Fruit fly (Drosophila melanogaster) Kc167 (cell line): Measurements from ENCODE around the gene Plp.

ENCODE experiments used
- Myc ChIP-seq: fragments of >200 bp; optimal IDR thresholded peaks from 2 replicates; lab custom pipeline; 2017; ENCODE audit warnings: missing external identifiers
- Sin3A ChIP-seq: fragments of >200 bp; optimal IDR thresholded peaks from 2 replicates; lab custom pipeline; 2018; ENCODE audit warnings: missing external identifiers
- h ChIP-seq: fragments of >200 bp; optimal IDR thresholded peaks from 3 replicates; lab custom pipeline; 2018; ENCODE audit warnings: missing external identifiers
- insv ChIP-seq: fragments of >200 bp; optimal IDR thresholded peaks from 3 replicates; lab custom pipeline; 2018; ENCODE audit warnings: missing external identifiers
- psq ChIP-seq: fragments of >200 bp; optimal IDR thresholded peaks from 2 replicates; lab custom pipeline; 2017; ENCODE audit warnings: missing external identifiers
- ttk ChIP-seq: sonication (Bioruptor generic); optimal IDR thresholded peaks from 2 replicates; lab custom pipeline; 2017; ENCODE audit warnings: missing external identifiers

Plp gene

DNA sequence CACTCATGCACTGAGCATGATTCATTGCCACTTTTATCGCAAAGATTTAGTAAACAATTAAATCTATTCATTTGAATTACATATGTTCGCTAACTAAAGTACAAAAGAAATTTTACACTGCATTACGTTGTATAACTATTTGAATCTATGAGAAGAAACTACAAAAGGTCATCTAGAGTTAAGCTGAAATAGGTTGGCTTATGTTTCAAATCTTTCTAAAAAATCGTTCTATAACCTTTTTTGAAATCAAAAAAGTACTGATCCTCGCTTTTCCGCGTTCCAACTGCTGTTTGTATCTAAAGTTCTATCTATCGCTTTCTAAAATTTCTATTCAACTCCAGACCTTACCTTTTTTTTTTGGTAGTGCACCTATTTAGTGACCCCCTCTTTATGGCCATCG lies 31.2 kb upstream of the Plp start:
- TF ChIP-seq ttk (lab: Kevin White, UChicago) = no peak
- TF ChIP-seq Sin3A (lab: Kevin White, UChicago) = no peak
- TF ChIP-seq insv (lab: Kevin White, UChicago) = no peak
- no peak for TF ChIP-seq psq (lab: Kevin White, UChicago)
- no peak for TF ChIP-seq Myc (lab: Kevin White, UChicago)
- no peak for TF ChIP-seq h (lab: Kevin White, UChicago)

- TF ChIP-seq insv (lab: Kevin White, UChicago) = no peak
- no peak for TF ChIP-seq ttk (lab: Kevin White, UChicago)
- TF ChIP-seq h (lab: Kevin White, UChicago) = no peak
- no peak for TF ChIP-seq Myc (lab: Kevin White, UChicago)
- TF ChIP-seq Sin3A (lab: Kevin White, UChicago) = no peak
- TF ChIP-seq psq (lab: Kevin White, UChicago) = no peak
Measured at dm6 chr3L:15125077-15125652, 30.6 kb upstream of the Plp start, which contains the start of gene CG16959. CG16959 (minus strand) TSS chr3L:15125321.

- TF ChIP-seq insv (lab: Kevin White, UChicago) = no peak
- no peak for TF ChIP-seq h (lab: Kevin White, UChicago)
Measured at dm6 chr3L:15123736-15124135, 29.2 kb upstream of the Plp start.

DNA sequence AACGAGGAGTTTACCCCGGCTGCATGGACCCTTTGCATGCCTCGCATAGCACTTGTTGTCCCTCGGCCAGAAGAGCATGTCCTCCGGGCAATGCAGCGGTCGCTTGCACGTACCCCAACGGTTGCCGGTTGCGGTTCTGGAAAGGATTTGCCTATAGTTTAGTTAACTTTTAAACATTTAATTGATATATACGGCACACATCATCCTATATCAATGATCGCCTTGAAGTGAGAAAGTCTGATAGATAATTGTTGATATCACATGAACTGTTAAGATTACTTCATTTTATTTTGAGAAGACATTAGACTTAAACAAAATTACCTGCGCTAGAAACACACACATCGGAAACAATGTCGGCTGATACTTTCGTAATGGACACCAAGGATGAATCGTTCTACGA lies 26.7 kb upstream of the Plp start, which contains the start of gene CG32847:
CG32847 (plus strand) TSS at position 301 of the 400 bp plus-strand sequence.
- no peak for TF ChIP-seq Sin3A (lab: Kevin White, UChicago)
- TF ChIP-seq insv (lab: Kevin White, UChicago) = no peak
- no peak for TF ChIP-seq ttk (lab: Kevin White, UChicago)
- no peak for TF ChIP-seq psq (lab: Kevin White, UChicago)
- no peak for TF ChIP-seq Myc (lab: Kevin White, UChicago)
- no peak for TF ChIP-seq h (lab: Kevin White, UChicago)

DNA sequence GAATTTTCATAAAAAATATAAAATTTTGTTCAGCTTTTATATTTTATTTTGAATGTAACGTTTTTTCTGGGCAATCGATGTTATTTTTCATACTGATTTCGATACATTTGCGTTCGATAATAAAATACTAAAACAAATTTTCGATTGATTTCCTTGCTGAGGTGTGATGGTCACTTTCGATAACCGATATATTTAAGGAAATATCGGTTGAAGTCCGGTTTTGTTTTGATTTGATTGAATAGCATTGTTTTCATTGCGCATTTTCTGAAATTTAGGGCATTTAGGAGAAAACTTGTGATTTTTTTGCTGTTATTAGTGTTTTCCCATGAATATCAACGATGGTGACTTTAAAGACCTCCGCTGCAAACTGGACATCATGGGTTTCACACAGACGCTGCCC lies 22.0 kb upstream of the Plp start, which contains the start of gene Cep135:
Cep135 (plus strand) TSS at position 202 of the 400 bp plus-strand sequence.
- no peak for TF ChIP-seq psq (lab: Kevin White, UChicago)
- TF ChIP-seq Myc (lab: Kevin White, UChicago) = no peak
- no peak for TF ChIP-seq ttk (lab: Kevin White, UChicago)
- TF ChIP-seq Sin3A (lab: Kevin White, UChicago) = no peak
- no peak for TF ChIP-seq insv (lab: Kevin White, UChicago)
- no peak for TF ChIP-seq h (lab: Kevin White, UChicago)

DNA sequence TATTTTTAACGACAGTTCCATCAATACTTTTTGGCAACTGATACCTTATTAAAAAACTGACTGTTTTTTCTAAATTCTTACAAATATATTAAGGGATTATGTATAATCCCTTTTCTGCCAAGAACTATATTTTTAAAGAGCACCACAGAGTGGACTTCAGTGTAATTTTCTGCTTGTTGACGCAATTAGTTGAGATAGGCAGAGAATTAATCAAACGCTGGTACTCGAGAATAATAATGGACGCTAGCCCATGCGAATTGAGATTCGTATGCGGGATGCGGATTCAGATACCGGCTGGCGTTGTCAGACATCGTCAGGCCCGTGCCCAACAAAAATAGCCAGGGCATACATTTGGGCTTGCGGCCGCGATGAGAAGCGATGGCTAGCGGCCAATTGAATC lies 18.7 kb upstream of the Plp start, which contains the start of gene CG13458:
CG13458 (plus strand) TSS at position 301 of the 400 bp plus-strand sequence.
- TF ChIP-seq ttk (lab: Kevin White, UChicago) (no peak), psq (lab: Kevin White, UChicago) (no peak), Sin3A (lab: Kevin White, UChicago) (no peak), h (lab: Kevin White, UChicago) (no peak), Myc (lab: Kevin White, UChicago) (no peak), insv (lab: Kevin White, UChicago) (no peak)

DNA sequence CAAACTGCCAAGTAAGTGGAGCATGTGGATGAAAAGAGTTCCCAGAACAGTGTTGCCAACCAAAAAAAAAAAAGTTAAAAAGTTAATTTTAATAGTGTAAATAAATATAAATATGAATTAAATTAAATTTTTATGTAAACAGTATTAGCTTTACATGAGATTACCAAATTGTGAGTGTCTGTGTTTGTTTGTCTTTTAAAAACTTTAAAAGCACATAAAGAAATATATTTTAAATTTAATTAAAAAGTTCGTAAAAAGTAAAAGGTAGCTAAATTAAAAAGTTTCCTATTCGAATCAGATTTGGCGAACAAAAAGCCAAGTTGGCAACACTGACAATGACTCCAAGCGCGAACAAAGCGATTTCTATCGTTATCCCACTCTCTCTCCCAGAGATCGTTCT lies 14.4 kb upstream of the Plp start:
- TF ChIP-seq Myc (lab: Kevin White, UChicago) = no peak
- TF ChIP-seq ttk (lab: Kevin White, UChicago) = no peak
- TF ChIP-seq psq (lab: Kevin White, UChicago) = no peak
- TF ChIP-seq Sin3A (lab: Kevin White, UChicago) = no peak
- TF ChIP-seq h (lab: Kevin White, UChicago) = no peak
- no peak for TF ChIP-seq insv (lab: Kevin White, UChicago)

DNA sequence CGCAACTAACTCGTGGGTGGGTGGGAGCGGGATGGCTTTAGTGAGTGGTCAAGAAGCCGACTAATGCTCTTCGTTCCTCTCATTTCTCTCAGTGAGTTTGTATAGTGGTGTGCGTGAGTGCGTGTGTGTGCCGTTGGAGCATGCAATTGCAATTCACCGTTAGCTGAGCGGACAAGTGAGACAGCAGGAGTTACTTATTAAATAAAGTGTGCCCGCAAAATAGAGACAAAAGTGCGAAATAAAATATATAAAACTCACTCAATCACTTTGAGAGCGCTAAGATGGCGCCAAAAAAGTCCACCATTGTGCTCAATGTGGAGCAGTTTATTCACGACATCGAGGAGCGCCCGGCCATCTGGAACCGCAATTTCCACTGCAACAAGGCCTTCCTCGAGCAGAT lies 14.0 kb upstream of the Plp start:
- no peak for TF ChIP-seq Myc (lab: Kevin White, UChicago)
- no peak for TF ChIP-seq Sin3A (lab: Kevin White, UChicago)
- no peak for TF ChIP-seq psq (lab: Kevin White, UChicago)
- no peak for TF ChIP-seq h (lab: Kevin White, UChicago)
- no peak for TF ChIP-seq insv (lab: Kevin White, UChicago)
- TF ChIP-seq ttk (lab: Kevin White, UChicago) = no peak

- TF ChIP-seq psq (lab: Kevin White, UChicago) = no peak
- no peak for TF ChIP-seq h (lab: Kevin White, UChicago)
- no peak for TF ChIP-seq Myc (lab: Kevin White, UChicago)
- TF ChIP-seq ttk (lab: Kevin White, UChicago) = no peak
- TF ChIP-seq insv (lab: Kevin White, UChicago) = no peak
- no peak for TF ChIP-seq Sin3A (lab: Kevin White, UChicago)
Measured at dm6 chr3L:15107776-15108379, 13.4 kb upstream of the Plp start.

DNA sequence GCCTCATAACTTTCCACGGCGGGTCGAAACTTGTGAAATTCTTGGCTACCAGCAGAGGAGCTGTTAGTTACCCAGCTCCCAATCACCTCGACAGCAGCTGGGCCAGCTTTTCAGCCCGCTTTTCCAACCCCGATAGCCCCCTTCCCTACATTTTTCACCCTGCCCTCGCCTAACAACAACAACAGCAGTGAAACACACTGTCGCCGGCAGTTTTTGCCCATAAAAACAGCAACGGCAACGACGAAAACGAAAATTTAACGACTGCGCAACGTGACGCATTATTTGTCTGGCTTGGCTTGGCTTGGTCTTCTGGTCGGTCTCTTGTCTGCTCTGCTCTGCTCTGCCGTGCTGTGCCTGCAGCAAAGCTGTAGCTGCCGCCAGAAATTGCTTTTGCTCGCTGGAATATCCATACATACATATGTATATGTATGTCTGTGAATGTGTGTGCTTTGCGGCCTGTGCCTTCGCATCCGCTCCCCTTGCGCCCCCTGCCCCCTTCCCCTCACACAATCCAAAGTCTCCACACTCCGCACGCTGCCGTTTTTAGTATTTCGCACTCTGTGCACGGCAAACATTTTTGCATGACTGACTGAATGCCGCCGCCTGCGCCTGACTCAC lies 12.7 kb upstream of the Plp start:
- TF ChIP-seq h (lab: Kevin White, UChicago) = no peak
- TF ChIP-seq insv (lab: Kevin White, UChicago) = no peak
- TF ChIP-seq ttk (lab: Kevin White, UChicago) = no peak
- no peak for TF ChIP-seq Myc (lab: Kevin White, UChicago)

DNA sequence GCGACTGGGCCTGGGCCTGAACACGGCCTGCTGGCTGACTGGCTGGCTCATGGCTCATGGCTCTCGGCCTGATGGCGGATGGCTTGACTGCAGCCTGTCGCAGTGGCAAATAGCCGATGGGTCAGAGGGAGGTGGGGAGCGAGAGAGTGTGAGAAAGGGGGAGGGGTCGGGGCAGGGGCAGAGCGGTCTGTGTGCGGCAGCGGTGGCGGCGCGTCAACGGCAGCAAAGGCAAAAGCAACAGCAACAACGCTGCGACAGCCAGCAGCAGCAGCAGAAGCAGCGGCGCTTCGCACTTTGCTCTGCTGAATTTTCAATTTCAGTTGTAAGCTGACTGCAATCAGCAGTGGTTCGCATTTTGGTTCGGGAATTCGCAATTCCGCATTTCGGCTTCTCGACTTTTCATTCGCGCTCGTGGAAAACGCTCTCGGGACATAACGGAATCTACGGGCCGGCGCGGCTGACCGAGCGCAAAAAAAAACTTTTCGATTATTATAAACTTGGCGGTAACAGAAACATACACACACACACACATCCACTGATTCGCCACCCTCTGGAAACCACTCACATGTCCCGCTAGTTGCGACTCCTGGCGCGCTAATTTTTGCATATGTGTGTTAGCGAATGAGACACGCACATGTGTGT lies 11.2 kb upstream of the Plp start, which contains the start of gene CG45071:
CG45071 (plus strand) TSS at position 317 of the 642 bp plus-strand sequence.
- TF ChIP-seq psq (lab: Kevin White, UChicago) (no peak), Myc (lab: Kevin White, UChicago) (no peak), Sin3A (lab: Kevin White, UChicago) (no peak), ttk (lab: Kevin White, UChicago) (no peak), h (lab: Kevin White, UChicago) (no peak), insv (lab: Kevin White, UChicago) (no peak)
